Worm (Caenorhabditis elegans): ENCODE measurements around the gene snap-1.

DNA sequence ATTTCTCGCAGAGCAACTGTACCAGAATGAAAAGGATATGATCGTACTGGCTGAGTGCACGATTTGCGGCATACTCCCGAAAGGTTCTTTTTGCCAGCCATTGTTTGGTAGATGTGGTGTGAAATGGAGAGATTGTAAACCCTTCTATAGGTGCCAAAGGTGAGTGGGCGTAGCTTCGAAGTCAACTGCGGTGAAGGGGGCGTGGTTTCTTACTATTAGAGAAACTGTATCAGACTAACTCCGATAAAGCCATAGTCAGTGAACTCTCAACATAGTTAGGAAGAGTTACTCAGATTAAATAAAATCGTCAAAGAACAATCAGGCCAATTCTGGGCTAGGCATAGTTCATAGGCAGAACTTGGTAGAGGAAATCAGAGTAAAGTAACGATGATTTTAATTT, 46.9 kb downstream of the snap-1 start, which contains the start of gene F20D6.9:
- TF ChIP-seq lin-11 (tag; optimal IDR thresholded peaks at IDR 0.05): no peak
- TF ChIP-seq skn-1 (tag; optimal IDR thresholded peaks at IDR 0.05): no peak
- no peak for TF ChIP-seq egl-27 (tag; optimal IDR thresholded peaks at IDR 0.05)
- TF ChIP-seq C34F6.9 (tag; optimal IDR thresholded peaks at IDR 0.05): no peak
- TF ChIP-seq blmp-1 (tag; optimal IDR thresholded peaks at IDR 0.05; ENCODE audit: insufficient read depth): no peak
- no peak for TF ChIP-seq ztf-11 (tag; optimal IDR thresholded peaks at IDR 0.05)
- TF ChIP-seq aly-2 (tag; optimal IDR thresholded peaks at IDR 0.05): no peak
- no peak for TF ChIP-seq dmd-4 (tag; optimal IDR thresholded peaks at IDR 0.05)

Measured in whole organism, L2 larva.